Worm (Caenorhabditis elegans): ENCODE measurements around the gene C08B6.8.

C08B6.8 gene

ce11 chrV:10087103-10087502 is 47.3 kb upstream of the C08B6.8 start, which contains the start of gene R04B5.5 (continued):
- TF ChIP-seq unc-39 (tag; optimal IDR thresholded peaks at IDR 0.05): no peak
- TF ChIP-seq ztf-11 (tag; optimal IDR thresholded peaks at IDR 0.05): no peak

ce11 chrV:10090461-10090860 is 44.0 kb upstream of the C08B6.8 start, which contains the start of gene R04B5.7:
TSS of gene R04B5.7 (minus strand) at chrV:10090561.
- no peak for TF ChIP-seq snpc-4 (tag; optimal IDR thresholded peaks at IDR 0.05)
- no peak for TF ChIP-seq nhr-28 (tag; optimal IDR thresholded peaks at IDR 0.05)
- TF ChIP-seq jun-1 (tag; optimal IDR thresholded peaks at IDR 0.05): no peak
- no peak for TF ChIP-seq sea-2 (GFP tag; optimal IDR thresholded peaks at IDR 0.05)
- no peak for TF ChIP-seq R02D3.7 (tag; optimal IDR thresholded peaks at IDR 0.05)
- TF ChIP-seq daf-12 (tag; optimal IDR thresholded peaks at IDR 0.05): no peak
- TF ChIP-seq fkh-2 (tag; optimal IDR thresholded peaks at IDR 0.05): no peak
- no peak for TF ChIP-seq nhr-11 (tag; optimal IDR thresholded peaks at IDR 0.05)
- TF ChIP-seq unc-62 (GFP tag; optimal IDR thresholded peaks at IDR 0.05): no peak
- TF ChIP-seq nhr-23 (tag; optimal IDR thresholded peaks at IDR 0.05): no peak
- no peak for TF ChIP-seq fos-1 (tag; optimal IDR thresholded peaks at IDR 0.05)
- TF ChIP-seq lin-39 (tag; optimal IDR thresholded peaks at IDR 0.05): no peak
- no peak for TF ChIP-seq nhr-237 (tag; optimal IDR thresholded peaks at IDR 0.05)
- TF ChIP-seq egl-27 (tag; optimal IDR thresholded peaks at IDR 0.05): no peak
- TF ChIP-seq ztf-11 (tag; optimal IDR thresholded peaks at IDR 0.05): no peak
- TF ChIP-seq nfya-1 (tag; optimal IDR thresholded peaks at IDR 0.05; ENCODE audit: insufficient read depth): no peak

- TF ChIP-seq pha-4 (tag; optimal IDR thresholded peaks at IDR 0.05): no peak
- TF ChIP-seq nhr-43 (tag; optimal IDR thresholded peaks at IDR 0.05; ENCODE audit: poor library complexity, severe bottlenecking): no peak
- no peak for TF ChIP-seq nhr-67 (tag; optimal IDR thresholded peaks at IDR 0.05)
- TF ChIP-seq ceh-82 (tag; optimal IDR thresholded peaks at IDR 0.05): no peak
- no peak for TF ChIP-seq ceh-9 (tag; optimal IDR thresholded peaks at IDR 0.05)
- no peak for TF ChIP-seq jun-1 (tag; optimal IDR thresholded peaks at IDR 0.05)
- no peak for TF ChIP-seq ztf-4 (tag; optimal IDR thresholded peaks at IDR 0.05)
- no peak for TF ChIP-seq eor-1 (tag; optimal IDR thresholded peaks at IDR 0.05)
- no peak for TF ChIP-seq fkh-10 (GFP tag; optimal IDR thresholded peaks at IDR 0.05)
- TF ChIP-seq ceh-28 (tag; optimal IDR thresholded peaks at IDR 0.05): no peak
Observed at ce11 chrV:10091152-10091551, 43.3 kb upstream of the C08B6.8 start, which contains the start of gene R04B5.11. TSS of gene R04B5.11 (minus strand) at chrV:10091252.

- no peak for TF ChIP-seq sea-2 (GFP tag; optimal IDR thresholded peaks at IDR 0.05)
- TF ChIP-seq elt-2 (tag; optimal IDR thresholded peaks at IDR 0.05): no peak
- TF ChIP-seq ceh-82 (tag; optimal IDR thresholded peaks at IDR 0.05): no peak
- no peak for TF ChIP-seq fos-1 (tag; optimal IDR thresholded peaks at IDR 0.05)
- no peak for TF ChIP-seq fkh-2 (tag; optimal IDR thresholded peaks at IDR 0.05)
- no peak for TF ChIP-seq mml-1 (tag; optimal IDR thresholded peaks at IDR 0.05)
- no peak for TF ChIP-seq nhr-28 (tag; optimal IDR thresholded peaks at IDR 0.05)
- no peak for TF ChIP-seq eor-1 (tag; optimal IDR thresholded peaks at IDR 0.05)
- no peak for TF ChIP-seq nhr-25 (tag; optimal IDR thresholded peaks at IDR 0.05)
- TF ChIP-seq nhr-12 (tag; optimal IDR thresholded peaks at IDR 0.05): no peak
- no peak for TF ChIP-seq ceh-16 (tag; optimal IDR thresholded peaks at IDR 0.05)
- TF ChIP-seq nhr-11 (tag; optimal IDR thresholded peaks at IDR 0.05): no peak
- TF ChIP-seq mdl-1 (tag; optimal IDR thresholded peaks at IDR 0.05): no peak
- no peak for TF ChIP-seq nhr-76 (tag; optimal IDR thresholded peaks at IDR 0.05)
- no peak for TF ChIP-seq pha-4 (tag; optimal IDR thresholded peaks at IDR 0.05)
- TF ChIP-seq elt-3 (tag; optimal IDR thresholded peaks at IDR 0.05): no peak
Observed at ce11 chrV:10094374-10094773, 40.1 kb upstream of the C08B6.8 start, which contains the start of gene srd-49. TSS of gene srd-49 (plus strand) at chrV:10094674.

- TF ChIP-seq elt-2 (tag; optimal IDR thresholded peaks at IDR 0.05) (peak; percentile 92), pqm-1 (tag; optimal IDR thresholded peaks at IDR 0.05) (peak; percentile 60), nfya-1 (tag; optimal IDR thresholded peaks at IDR 0.05; ENCODE audit: insufficient read depth) (peak; percentile 62), ztf-11 (tag; optimal IDR thresholded peaks at IDR 0.05) (no peak), egl-27 (tag; optimal IDR thresholded peaks at IDR 0.05) (no peak), sea-2 (GFP tag; optimal IDR thresholded peaks at IDR 0.05) (no peak), unc-39 (tag; optimal IDR thresholded peaks at IDR 0.05) (no peak), pha-4 (tag; optimal IDR thresholded peaks at IDR 0.05) (peak; percentile 12)
Observed at ce11 chrV:10096932-10097331, 37.5 kb upstream of the C08B6.8 start.

Data from whole organism, L3 larva.